Fruit fly (Drosophila melanogaster): ENCODE data around the gene Six4.

The Six4 gene

dm6 chr3L:20792693-20793092, at the start of gene Six4:
TSS of gene Six4 (minus strand) at chr3L:20792777.
- no peak for TF ChIP-seq Neu2 (GFP tag; optimal IDR thresholded peaks at IDR 0.05; ENCODE audit: borderline replicate concordance)
- TF ChIP-seq stc (GFP tag; IDR thresholded peaks at IDR 0.05): no peak
- TF ChIP-seq fd102C (GFP tag; optimal IDR thresholded peaks at IDR 0.05): no peak
- TF ChIP-seq wdn (GFP tag; IDR thresholded peaks at IDR 0.05): no peak
- TF ChIP-seq CG14014 (GFP tag; IDR thresholded peaks at IDR 0.05): no peak
- TF ChIP-seq org-1 (GFP tag; optimal IDR thresholded peaks at IDR 0.05): no peak
- no peak for TF ChIP-seq CG7357 (GFP tag; IDR thresholded peaks at IDR 0.05)
- TF ChIP-seq Fer2 (tag; optimal IDR thresholded peaks at IDR 0.05): no peak
- no peak for TF ChIP-seq Usf (GFP tag; optimal IDR thresholded peaks at IDR 0.05)
- no peak for TF ChIP-seq rib (GFP tag; IDR thresholded peaks at IDR 0.05)
- TF ChIP-seq Drgx (GFP tag; IDR thresholded peaks at IDR 0.05): no peak
- TF ChIP-seq tx (GFP tag; optimal IDR thresholded peaks at IDR 0.05): no peak
- no peak for TF ChIP-seq disco-r (GFP tag; optimal IDR thresholded peaks at IDR 0.05)
- no peak for TF ChIP-seq HmgD (GFP tag; optimal IDR thresholded peaks at IDR 0.05)
- no peak for TF ChIP-seq kay (GFP tag; optimal IDR thresholded peaks at IDR 0.05)
- no peak for TF ChIP-seq CG31224 (GFP tag; IDR thresholded peaks at IDR 0.05)
- no peak for TF ChIP-seq bowl (GFP tag; IDR thresholded peaks at IDR 0.05)
- TF ChIP-seq wek (GFP tag; optimal IDR thresholded peaks at IDR 0.05): peak; percentile 53
- no peak for TF ChIP-seq grn (GFP tag; optimal IDR thresholded peaks at IDR 0.05)
- peak; percentile 99 for TF ChIP-seq pfk (GFP tag; optimal IDR thresholded peaks at IDR 0.05)
- TF ChIP-seq az2 (GFP tag; optimal IDR thresholded peaks at IDR 0.05): no peak
- no peak for TF ChIP-seq vnd (GFP tag; IDR thresholded peaks at IDR 0.05; ENCODE audit: partially characterized antibody)
- no peak for TF ChIP-seq CG2129 (GFP tag; IDR thresholded peaks at IDR 0.05; ENCODE audit: partially characterized antibody)
- TF ChIP-seq lbe (GFP tag; optimal IDR thresholded peaks at IDR 0.05): no peak
- no peak for TF ChIP-seq pho (GFP tag; optimal IDR thresholded peaks at IDR 0.05)
- TF ChIP-seq Xrp1 (GFP tag; IDR thresholded peaks at IDR 0.05): no peak
- TF ChIP-seq fu2 (GFP tag; optimal IDR thresholded peaks at IDR 0.05): no peak
- TF ChIP-seq Dip3 (GFP tag; optimal IDR thresholded peaks at IDR 0.05): no peak
- no peak for TF ChIP-seq eve (GFP tag; optimal IDR thresholded peaks at IDR 0.05)
- TF ChIP-seq Ets65A (GFP tag): peak; percentile 41
- no peak for TF ChIP-seq CG10462 (GFP tag; optimal IDR thresholded peaks at IDR 0.05)
- no peak for TF ChIP-seq CG16815 (GFP tag; optimal IDR thresholded peaks at IDR 0.05)
- TF ChIP-seq pnt (GFP tag; optimal IDR thresholded peaks at IDR 0.05): no peak
- TF ChIP-seq Sry-β (GFP tag; optimal IDR thresholded peaks at IDR 0.05): no peak
- TF ChIP-seq Trl (optimal IDR thresholded peaks at IDR 0.05): no peak
- TF ChIP-seq Trl (GFP tag; optimal IDR thresholded peaks at IDR 0.05): no peak
- TF ChIP-seq dan (GFP tag; IDR thresholded peaks at IDR 0.05): no peak
- no peak for TF ChIP-seq CG11696 (GFP tag; IDR thresholded peaks at IDR 0.05)
- peak; percentile 54 for TF ChIP-seq kni (GFP tag; optimal IDR thresholded peaks at IDR 0.05)
- no peak for TF ChIP-seq CG13123 (GFP tag; optimal IDR thresholded peaks at IDR 0.05)
- no peak for TF ChIP-seq stwl (tag; optimal IDR thresholded peaks at IDR 0.05)
- TF ChIP-seq prd (optimal IDR thresholded peaks at IDR 0.05): no peak
- 0 out of 3 replicates have a peak, but pooled peaks have one; percentile 28 for TF ChIP-seq prd (GFP tag; IDR thresholded peaks at IDR 0.05)
- no peak for TF ChIP-seq CG2116 (GFP tag; optimal IDR thresholded peaks at IDR 0.05)
- no peak for TF ChIP-seq pzg (GFP tag; optimal IDR thresholded peaks at IDR 0.05)
- TF ChIP-seq CG33557 (GFP tag; optimal IDR thresholded peaks at IDR 0.05): peak; percentile 63
- TF ChIP-seq Ets97D (GFP tag; optimal IDR thresholded peaks at IDR 0.05): peak; percentile 83
- TF ChIP-seq tap (tag; optimal IDR thresholded peaks at IDR 0.05): no peak
- TF ChIP-seq unc-4 (GFP tag; IDR thresholded peaks at IDR 0.05; ENCODE audit: partially characterized antibody): no peak
- TF ChIP-seq ab (GFP tag; optimal IDR thresholded peaks at IDR 0.05): no peak
- TF ChIP-seq Awh (GFP tag; IDR thresholded peaks at IDR 0.05): no peak
- TF ChIP-seq Mrtf (GFP tag; IDR thresholded peaks at IDR 0.05): 0 out of 3 replicates have a peak, but pooled peaks have one; percentile 34
- TF ChIP-seq CG15514 (GFP tag; optimal IDR thresholded peaks at IDR 0.05): no peak

All from whole organism, embryonic.